Fruit fly (Drosophila melanogaster) whole organism, prepupa: ENCODE measurements around the gene tilB.

ENCODE experiments used
- Blimp-1 ChIP-seq: fragments of 200-800 bp; sonication (Bioruptor generic); optimal IDR thresholded peaks from 3 replicates; lab custom pipeline; 2017; ENCODE audit warnings: missing biosample characterization, missing genetic modification characterization, mild to moderate bottlenecking, moderate library complexity, missing genetic modification reagents
- CG10631 ChIP-seq: fragments of 200-800 bp; sonication (Bioruptor generic); optimal IDR thresholded peaks from 2 replicates; lab custom pipeline; 2016; ENCODE audit warnings: missing biosample characterization, missing genetic modification characterization
- CG10669 ChIP-seq: fragments of 200-800 bp; sonication (Bioruptor generic); optimal IDR thresholded peaks from 3 replicates; lab custom pipeline; 2018; ENCODE audit warnings: missing biosample characterization, mild to moderate bottlenecking, missing genetic modification characterization, moderate library complexity
- CG11762 ChIP-seq: fragments of 200-800 bp; sonication (Bioruptor generic); optimal IDR thresholded peaks from 3 replicates; lab custom pipeline; 2016; ENCODE audit warnings: missing biosample characterization, missing genetic modification characterization; ENCODE audit not compliant: insufficient read depth
- CG11902 ChIP-seq: fragments of 200-800 bp; sonication (Bioruptor generic); optimal IDR thresholded peaks from 3 replicates; lab custom pipeline; 2016; ENCODE audit warnings: missing biosample characterization, missing genetic modification characterization
- CG15336 ChIP-seq: fragments of 200-800 bp; sonication (Bioruptor generic); IDR thresholded peaks from 2 replicates; pipeline ENCODE4 v1.3.6; 2022; ENCODE audit warnings: missing biosample characterization, missing genetic modification characterization
- CG1621 ChIP-seq: fragments of 200-800 bp; sonication (Bioruptor generic); optimal IDR thresholded peaks from 3 replicates; lab custom pipeline; 2018; ENCODE audit warnings: missing biosample characterization, mild to moderate bottlenecking, missing genetic modification characterization
- CG16779 ChIP-seq: fragments of 200-800 bp; sonication (Bioruptor generic); optimal IDR thresholded peaks from 3 replicates; lab custom pipeline; 2017; ENCODE audit warnings: missing biosample characterization, mild to moderate bottlenecking, missing genetic modification characterization
- CG32006 ChIP-seq: fragments of 200-800 bp; sonication (Bioruptor generic); optimal IDR thresholded peaks from 3 replicates; lab custom pipeline; 2017; ENCODE audit warnings: missing biosample characterization, mild to moderate bottlenecking, missing genetic modification characterization
- CG4318 ChIP-seq: fragments of 200-800 bp; sonication (Bioruptor generic); optimal IDR thresholded peaks from 3 replicates; lab custom pipeline; 2017; ENCODE audit warnings: missing biosample characterization, mild to moderate bottlenecking, missing genetic modification characterization
- CG6276 ChIP-seq: fragments of 200-800 bp; sonication (Bioruptor generic); optimal IDR thresholded peaks from 2 replicates; lab custom pipeline; 2017; ENCODE audit warnings: missing biosample characterization, mild to moderate bottlenecking, missing genetic modification characterization
- CG6792 ChIP-seq: fragments of 200-800 bp; sonication (Bioruptor generic); optimal IDR thresholded peaks from 3 replicates; lab custom pipeline; 2016; ENCODE audit warnings: missing biosample characterization, missing genetic modification characterization
- CG6854 ChIP-seq: fragments of 200-800 bp; sonication (Bioruptor generic); optimal IDR thresholded peaks from 2 replicates; lab custom pipeline; 2017; ENCODE audit warnings: missing biosample characterization, mild to moderate bottlenecking, missing genetic modification characterization
- CG7368 ChIP-seq: fragments of 200-800 bp; sonication (Bioruptor generic); optimal IDR thresholded peaks from 3 replicates; lab custom pipeline; 2016; ENCODE audit warnings: missing biosample characterization, missing genetic modification characterization
- CG9139 ChIP-seq: fragments of 200-800 bp; sonication (Bioruptor generic); optimal IDR thresholded peaks from 3 replicates; lab custom pipeline; 2017; ENCODE audit warnings: missing biosample characterization, mild to moderate bottlenecking, missing genetic modification characterization
- Eip75B ChIP-seq: fragments of 200-800 bp; sonication (Bioruptor generic); optimal IDR thresholded peaks from 3 replicates; lab custom pipeline; 2016; ENCODE audit warnings: missing biosample characterization, missing genetic modification characterization
- Eip78C ChIP-seq: fragments of 200-800 bp; sonication (Bioruptor generic); peaks from one replicate; lab custom pipeline; 2016; ENCODE audit warnings: missing biosample characterization, missing genetic modification characterization
- Ets21C ChIP-seq: fragments of 200-800 bp; sonication (Bioruptor generic); optimal IDR thresholded peaks from 3 replicates; lab custom pipeline; 2016; ENCODE audit warnings: missing biosample characterization, missing genetic modification characterization
- Gug ChIP-seq: fragments of 200-800 bp; sonication (Bioruptor generic); IDR thresholded peaks from 2 replicates; pipeline ENCODE4 v1.3.6; 2022; ENCODE audit warnings: missing biosample characterization, missing genetic modification characterization
- Hr38 ChIP-seq: sonication (Bioruptor generic); optimal IDR thresholded peaks from 2 replicates; lab custom pipeline; 2016; ENCODE audit warnings: missing biosample characterization, missing genetic modification characterization
- Hr39 ChIP-seq: fragments of 200-800 bp; sonication (Bioruptor generic); optimal IDR thresholded peaks from 2 replicates; lab custom pipeline; 2016; ENCODE audit warnings: missing biosample characterization, missing genetic modification characterization
- Lpt ChIP-seq: fragments of 200-800 bp; sonication (Bioruptor generic); optimal IDR thresholded peaks from 3 replicates; lab custom pipeline; 2016; ENCODE audit warnings: missing biosample characterization, missing genetic modification characterization
- Met ChIP-seq: fragments of 200-800 bp; sonication (Bioruptor generic); optimal IDR thresholded peaks from 3 replicates; lab custom pipeline; 2016; ENCODE audit warnings: missing biosample characterization, missing genetic modification characterization
- OdsH ChIP-seq: fragments of 200-800 bp; sonication (Bioruptor generic); optimal IDR thresholded peaks from 3 replicates; lab custom pipeline; 2016; ENCODE audit warnings: missing biosample characterization, missing genetic modification characterization
- Smox ChIP-seq: fragments of 200-800 bp; sonication (Bioruptor generic); optimal IDR thresholded peaks from 3 replicates; lab custom pipeline; 2016; ENCODE audit warnings: missing biosample characterization, missing genetic modification characterization
- Sox102F ChIP-seq: fragments of 200-800 bp; sonication (Bioruptor generic); optimal IDR thresholded peaks from 2 replicates; lab custom pipeline; 2016; ENCODE audit warnings: missing biosample characterization, mild to moderate bottlenecking, missing genetic modification characterization
- Sox14 ChIP-seq: fragments of 200-800 bp; sonication (Bioruptor generic); optimal IDR thresholded peaks from 3 replicates; lab custom pipeline; 2016; ENCODE audit warnings: missing biosample characterization, missing genetic modification characterization
- Sox15 ChIP-seq: fragments of 200-800 bp; sonication (Bioruptor generic); optimal IDR thresholded peaks from 3 replicates; lab custom pipeline; 2016; ENCODE audit warnings: missing biosample characterization, missing genetic modification characterization
- acj6 ChIP-seq: fragments of 200-800 bp; sonication (Bioruptor generic); optimal IDR thresholded peaks from 3 replicates; lab custom pipeline; 2016; ENCODE audit warnings: missing biosample characterization, missing genetic modification characterization
- cyc ChIP-seq: fragments of 200-800 bp; sonication (Bioruptor generic); optimal IDR thresholded peaks from 3 replicates; lab custom pipeline; 2016; ENCODE audit warnings: missing biosample characterization, missing genetic modification characterization
- dac ChIP-seq: fragments of 200-800 bp; sonication (Bioruptor generic); optimal IDR thresholded peaks from 2 replicates; lab custom pipeline; 2017; ENCODE audit warnings: missing biosample characterization, mild to moderate bottlenecking, missing genetic modification characterization
- dsx ChIP-seq: fragments of 200-800 bp; optimal IDR thresholded peaks from 3 replicates; lab custom pipeline; 2019; ENCODE audit warnings: missing biosample characterization, mild to moderate bottlenecking, missing genetic modification characterization, moderate library complexity; ENCODE audit not compliant: poor library complexity, severe bottlenecking
- esn ChIP-seq: fragments of 200-800 bp; sonication (Bioruptor generic); optimal IDR thresholded peaks from 2 replicates; lab custom pipeline; 2016; ENCODE audit warnings: missing biosample characterization, mild to moderate bottlenecking, missing genetic modification characterization, moderate library complexity
- fd59A ChIP-seq: fragments of 200-800 bp; sonication (Bioruptor generic); optimal IDR thresholded peaks from 2 replicates; lab custom pipeline; 2017; ENCODE audit warnings: missing biosample characterization, mild to moderate bottlenecking, missing genetic modification characterization, missing genetic modification reagents
- fkh ChIP-seq: fragments of 200-800 bp; sonication (Bioruptor generic); optimal IDR thresholded peaks from 3 replicates; lab custom pipeline; 2017; ENCODE audit warnings: missing biosample characterization, mild to moderate bottlenecking, missing genetic modification characterization, moderate library complexity
- net ChIP-seq: fragments of 200-800 bp; sonication (Bioruptor generic); optimal IDR thresholded peaks from 3 replicates; lab custom pipeline; 2016; ENCODE audit warnings: missing biosample characterization, missing genetic modification characterization
- pdm3 ChIP-seq: fragments of 200-800 bp; sonication (Bioruptor generic); optimal IDR thresholded peaks from 3 replicates; lab custom pipeline; 2016; ENCODE audit warnings: missing biosample characterization, missing genetic modification characterization
- salr ChIP-seq, 2 experiments: fragments of 200-800 bp; sonication (Bioruptor generic); optimal IDR thresholded peaks; 3 replicates each; lab custom pipeline; 2016 to 2018; ENCODE audit warnings: missing biosample characterization in 2 of 2, missing genetic modification characterization in 2 of 2, mild to moderate bottlenecking in 1 of 2
- spab ChIP-seq: fragments of 200-800 bp; sonication (Bioruptor generic); optimal IDR thresholded peaks from 2 replicates; lab custom pipeline; 2017; ENCODE audit warnings: missing biosample characterization, mild to moderate bottlenecking, missing genetic modification characterization, missing genetic modification reagents
- ss ChIP-seq, 2 experiments: fragments of 200-800 bp; sonication (Bioruptor generic); optimal IDR thresholded peaks; 2 replicates in 1 of 2; 3 replicates in 1 of 2; lab custom pipeline; 2017 to 2018; ENCODE audit warnings: mild to moderate bottlenecking in 2 of 2, missing biosample characterization in 2 of 2, missing genetic modification characterization in 2 of 2, moderate library complexity in 1 of 2
- svp ChIP-seq: fragments of 200-800 bp; sonication (Bioruptor generic); peaks from one replicate; lab custom pipeline; 2016; ENCODE audit warnings: missing biosample characterization, missing genetic modification characterization
- topi ChIP-seq: fragments of 200-800 bp; sonication (Bioruptor generic); optimal IDR thresholded peaks from 3 replicates; lab custom pipeline; 2016; ENCODE audit warnings: missing biosample characterization, missing genetic modification characterization
- vri ChIP-seq: fragments of 200-800 bp; sonication (Bioruptor generic); optimal IDR thresholded peaks from 3 replicates; lab custom pipeline; 2016; ENCODE audit warnings: missing biosample characterization, mild to moderate bottlenecking, missing genetic modification characterization

tilB gene

DNA sequence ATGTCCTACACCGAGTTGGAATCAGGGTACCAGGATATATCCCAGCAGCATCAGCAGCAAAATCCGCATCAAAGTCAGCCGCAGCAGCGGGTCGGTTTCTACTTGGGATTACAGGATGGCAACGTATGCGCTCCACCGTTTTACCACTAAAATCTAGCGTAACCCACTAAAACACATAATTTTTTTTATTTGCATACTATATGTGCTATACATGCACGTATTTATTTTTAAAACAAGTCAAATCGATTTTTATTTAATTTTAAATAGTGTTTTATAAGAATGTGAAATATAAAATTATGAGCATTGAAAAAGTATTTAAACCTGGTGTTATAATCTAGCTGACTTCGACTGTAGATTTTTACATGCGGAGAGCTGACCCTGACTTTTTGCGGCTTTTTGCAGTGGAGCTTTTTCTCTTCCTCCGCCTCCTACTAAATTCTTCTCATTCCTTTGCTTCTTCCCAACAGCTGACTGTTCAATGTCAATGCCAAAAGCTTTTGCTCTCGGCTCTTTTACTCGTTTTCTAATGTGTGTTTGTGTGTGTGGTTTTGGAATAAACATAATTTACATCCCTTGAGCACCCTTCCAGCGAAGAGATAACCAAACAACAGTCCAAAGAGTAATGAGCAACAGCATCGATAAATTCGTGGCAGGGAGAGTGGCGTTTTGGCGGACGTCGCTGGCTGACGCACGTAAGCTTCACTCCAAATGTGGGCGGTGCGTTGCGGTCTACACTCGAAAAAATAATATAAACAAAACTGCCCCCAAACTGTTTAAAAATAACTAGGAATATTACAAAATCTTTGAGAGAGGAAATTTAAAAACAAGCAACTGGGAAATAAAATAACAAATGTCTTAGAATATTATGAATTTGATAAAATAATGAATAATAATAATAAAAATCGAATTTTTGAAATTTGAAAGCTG is 38.4 kb downstream of the tilB start (continued):
- TF ChIP-seq CG32006 (GFP tag; lab: Kevin White, UChicago) (peak; percentile 52), CG6276 (GFP tag; lab: Kevin White, UChicago) (peak; percentile 16), CG6792 (no peak), fd59A (no peak), svp (GFP tag; lab: Kevin White, UChicago) (peak; percentile 86), dac (GFP tag; lab: Kevin White, UChicago) (no peak), CG10669 (GFP tag; lab: Kevin White, UChicago) (peak; percentile 31), acj6 (peak; percentile 30), Hr39 (GFP tag; lab: Kevin White, UChicago) (peak; percentile 3), Eip75B (GFP tag; lab: Kevin White, UChicago) (peak; percentile 26), Smox (GFP tag; lab: Kevin White, UChicago) (no peak), Hr38 (GFP tag; lab: Kevin White, UChicago) (no peak), cyc (no peak), Lpt (GFP tag; lab: Kevin White, UChicago) (no peak), OdsH (GFP tag; lab: Kevin White, UChicago) (peak; percentile 1), Gug (no peak), CG11762 (GFP tag; lab: Kevin White, UChicago) (peak; percentile 12), CG10631 (GFP tag; lab: Kevin White, UChicago) (peak; percentile 37), Blimp-1 (no peak), Met (GFP tag; lab: Kevin White, UChicago) (peak; percentile 22), vri (no peak), net (no peak), fkh (GFP tag; lab: Kevin White, UChicago) (no peak), esn (GFP tag; lab: Kevin White, UChicago) (peak; percentile 56), spab (peak; percentile 13), Eip78C (GFP tag; lab: Kevin White, UChicago) (peak; percentile 88), CG15336 (GFP tag; lab: Robert Waterston, UW) (peak; percentile 37), CG9139 (GFP tag; lab: Kevin White, UChicago) (peak; percentile 14), CG16779 (no peak), salr (GFP tag; optimal IDR thresholded peaks at IDR 0.05; lab: Kevin White, UChicago) (no peak), CG7368 (GFP tag; lab: Kevin White, UChicago) (no peak)

DNA sequence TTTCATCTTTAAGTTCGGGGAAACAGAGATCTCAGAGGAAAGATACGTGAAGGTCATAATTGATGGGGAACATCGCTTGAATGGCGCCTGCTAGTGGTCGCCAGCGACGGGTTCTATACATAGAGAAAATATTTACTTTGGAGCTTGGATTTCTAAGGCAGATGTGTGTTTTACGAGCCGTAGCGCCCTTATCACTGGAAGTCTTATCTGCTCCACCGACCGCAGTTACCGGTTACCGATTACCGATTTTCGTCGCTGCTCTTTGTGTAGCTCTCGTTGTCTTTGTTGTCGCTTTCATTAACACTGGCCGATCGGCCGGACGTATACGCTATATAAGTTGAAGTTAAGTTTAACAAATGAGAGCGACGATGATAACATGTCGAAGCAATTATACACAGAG is 41.0 kb downstream of the tilB start:
- peak; percentile 44 for TF ChIP-seq Sox14
- TF ChIP-seq vri: peak; percentile 25
- peak; percentile 11 for TF ChIP-seq CG1621 (tag; lab: Kevin White, UChicago)
- no peak for TF ChIP-seq topi (GFP tag; lab: Kevin White, UChicago)
- peak; percentile 72 for TF ChIP-seq fkh (GFP tag; lab: Kevin White, UChicago)

DNA sequence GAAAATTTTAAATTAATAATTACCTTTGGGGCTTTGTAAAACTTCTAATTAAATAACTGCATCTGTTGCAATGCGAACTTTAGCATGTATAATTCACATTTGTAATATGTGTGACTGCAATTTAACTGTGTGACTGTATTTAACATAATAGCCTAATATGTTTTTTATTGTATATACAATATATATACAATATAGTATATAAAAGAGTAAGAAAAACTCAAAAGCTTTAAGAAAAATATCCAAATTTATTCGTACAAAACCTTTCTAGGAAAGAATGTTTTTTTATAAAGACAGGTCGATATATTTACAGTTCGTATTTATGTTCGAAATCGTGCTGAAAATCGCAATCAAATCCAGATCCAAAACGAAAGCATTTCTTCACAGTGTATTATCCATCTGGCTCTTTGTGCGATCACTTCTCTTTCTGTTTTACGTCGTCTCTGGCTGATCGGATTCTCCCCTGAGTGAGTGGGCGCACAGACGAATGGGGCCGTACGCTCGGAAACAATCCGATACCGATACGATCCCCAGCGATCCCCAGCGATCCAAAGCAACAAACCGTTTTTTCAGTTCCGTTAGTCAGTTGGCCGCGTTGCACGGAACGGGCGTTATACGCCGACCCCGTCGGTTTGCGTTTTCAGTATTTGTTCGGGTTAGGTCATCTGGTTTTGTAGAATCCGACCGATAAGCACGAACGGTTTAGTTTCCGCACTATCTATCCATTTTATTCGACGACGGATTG is 41.7 kb downstream of the tilB start:
- TF ChIP-seq CG11762 (GFP tag; lab: Kevin White, UChicago): peak; percentile 49
- TF ChIP-seq Hr39 (GFP tag; lab: Kevin White, UChicago): peak; percentile 48
- TF ChIP-seq CG6854 (GFP tag; lab: Kevin White, UChicago): no peak
- peak; percentile 71 for TF ChIP-seq vri
- no peak for TF ChIP-seq Hr38 (GFP tag; lab: Kevin White, UChicago)
- peak; percentile 56 for TF ChIP-seq CG4318 (GFP tag; lab: Kevin White, UChicago)
- no peak for TF ChIP-seq CG1621 (tag; lab: Kevin White, UChicago)
- TF ChIP-seq ss (GFP tag; optimal IDR thresholded peaks at IDR 0.05; lab: Kevin White, UChicago): no peak
- TF ChIP-seq spab: peak; percentile 50
- no peak for TF ChIP-seq dsx (GFP tag; lab: Kevin White, UChicago)
- TF ChIP-seq CG7368 (GFP tag; lab: Kevin White, UChicago): peak; percentile 13
- TF ChIP-seq net: peak; percentile 54
- peak; percentile 42 for TF ChIP-seq CG6276 (GFP tag; lab: Kevin White, UChicago)
- TF ChIP-seq CG9139 (GFP tag; lab: Kevin White, UChicago): peak; percentile 0
- no peak for TF ChIP-seq CG15336 (GFP tag; lab: Robert Waterston, UW)
- peak; percentile 51 for TF ChIP-seq pdm3
- TF ChIP-seq Ets21C (GFP tag; lab: Kevin White, UChicago): peak; percentile 7
- TF ChIP-seq Blimp-1: peak; percentile 44
- TF ChIP-seq Sox102F: peak; percentile 32
- peak; percentile 66 for TF ChIP-seq Sox15 (GFP tag; lab: Kevin White, UChicago)
- peak; percentile 56 for TF ChIP-seq CG6792
- no peak for TF ChIP-seq CG16779
- peak; percentile 71 for TF ChIP-seq CG10631 (GFP tag; lab: Kevin White, UChicago)
- peak; percentile 51 for TF ChIP-seq CG11902 (GFP tag; lab: Kevin White, UChicago)
